Worm (Caenorhabditis elegans) whole organism, midembryonic: Measurements from ENCODE around the gene srz-79.

Experiments
- T22C8.4 ChIP-seq: fragments of 200-800 bp; sonication (Bioruptor generic); IDR thresholded peaks from 2 replicates; pipeline ENCODE4 v1.3.6; 2022; ENCODE audit warnings: missing genetic modification characterization, missing compliant biosample characterization
- cog-1 ChIP-seq: sonication (generic microtip); optimal IDR thresholded peaks from 2 replicates; lab custom pipeline; 2016; ENCODE audit warnings: missing genetic modification characterization, missing compliant biosample characterization
- flt-1 ChIP-seq: fragments of 200-800 bp; sonication (Bioruptor generic); IDR thresholded peaks from 2 replicates; pipeline ENCODE4 v1.3.6; 2022; ENCODE audit warnings: missing genetic modification characterization, missing compliant biosample characterization
- klf-2 ChIP-seq: fragments of 200-800 bp; sonication (Bioruptor generic); conservative IDR thresholded peaks from 2 replicates; pipeline ENCODE4 v1.3.6; 2022; ENCODE audit warnings: missing genetic modification reagents, missing genetic modification characterization, missing compliant biosample characterization
- med-1 ChIP-seq: sonication (generic microtip); optimal IDR thresholded peaks from 2 replicates; lab custom pipeline; 2017; ENCODE audit warnings: missing genetic modification characterization, mild to moderate bottlenecking, missing compliant biosample characterization, antibody characterized with exemption, missing genetic modification reagents; ENCODE audit not compliant: insufficient read depth
- ref-1 ChIP-seq: fragments of 200-800 bp; sonication (Bioruptor generic); conservative IDR thresholded peaks from 2 replicates; pipeline ENCODE4 v1.3.6; 2022; ENCODE audit warnings: missing genetic modification reagents, missing genetic modification characterization, missing compliant biosample characterization
- tab-1 ChIP-seq: fragments of 200-800 bp; sonication (Bioruptor generic); IDR thresholded peaks from 2 replicates; pipeline ENCODE4 v1.3.6; 2022; ENCODE audit warnings: missing genetic modification characterization, missing compliant biosample characterization
- ztf-23 ChIP-seq: fragments of 200-800 bp; sonication (Bioruptor generic); IDR thresholded peaks from 2 replicates; pipeline ENCODE4 v1.3.6; 2022; ENCODE audit warnings: missing genetic modification reagents, missing genetic modification characterization, missing compliant biosample characterization
- ztf-29 ChIP-seq: fragments of 200-800 bp; sonication (Bioruptor generic); IDR thresholded peaks from 2 replicates; pipeline ENCODE4 v1.3.6; 2022; ENCODE audit warnings: missing genetic modification reagents, missing genetic modification characterization, missing compliant biosample characterization

The srz-79 gene

DNA sequence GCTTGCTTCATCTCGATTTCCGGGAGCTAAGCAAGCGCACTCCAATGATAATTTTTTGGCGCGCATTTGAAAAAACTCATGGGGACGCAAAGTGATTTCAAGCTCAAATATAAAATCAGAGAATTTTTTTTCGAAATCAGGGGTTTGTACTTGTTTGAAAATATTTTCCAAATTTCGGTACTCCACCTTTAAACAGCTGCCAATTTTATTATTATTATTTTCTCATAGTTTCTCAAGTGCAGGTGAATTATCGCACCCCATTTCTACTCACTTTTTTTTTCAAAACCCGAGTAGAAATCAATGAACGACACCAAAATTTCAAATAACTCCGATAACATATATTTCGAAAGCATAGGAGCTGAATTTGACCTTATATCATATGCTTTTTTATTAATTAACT is 10.7 kb downstream of the srz-79 start, which contains the start of gene srz-83:
srz-83 (plus strand) TSS at position 301 of the 400 bp plus-strand sequence.
- TF ChIP-seq tab-1 (GFP tag; lab: Robert Waterston, UW) (no peak), cog-1 (tag; lab: Kevin White, UChicago) (no peak), klf-2 (GFP tag; lab: Robert Waterston, UW) (no peak), ztf-23 (no peak), ztf-29 (no peak), med-1 (GFP tag; lab: Kevin White, UChicago) (no peak), flt-1 (GFP tag; lab: Robert Waterston, UW) (no peak), ref-1 (GFP tag; lab: Robert Waterston, UW) (no peak), T22C8.4 (GFP tag; lab: Robert Waterston, UW) (no peak)

DNA sequence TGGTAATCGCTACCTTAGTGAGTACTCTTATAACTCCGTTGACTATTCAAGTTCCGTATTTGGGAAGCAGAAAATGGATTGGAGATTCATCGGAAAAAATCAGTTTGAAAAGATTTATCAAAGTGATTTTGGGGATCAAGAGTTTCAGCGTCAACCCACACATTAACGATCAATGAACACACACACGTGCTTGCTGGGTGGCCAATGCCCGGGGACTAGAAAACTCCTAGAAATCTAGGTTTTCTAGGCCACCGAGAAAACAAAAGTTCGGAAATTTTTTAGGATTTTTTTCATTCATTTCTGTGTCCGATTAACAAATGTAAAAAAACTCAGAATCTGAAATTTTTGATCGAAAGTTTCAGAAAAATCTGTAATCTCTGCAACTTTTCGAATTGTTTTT is 12.5 kb downstream of the srz-79 start:
- TF ChIP-seq flt-1 (GFP tag; lab: Robert Waterston, UW) = peak; percentile 28; the same call in 1 of the 2 replicates
- TF ChIP-seq ztf-23 = no peak
- no peak for TF ChIP-seq T22C8.4 (GFP tag; lab: Robert Waterston, UW)
- TF ChIP-seq ref-1 (GFP tag; lab: Robert Waterston, UW) = 0 out of 2 replicates have a peak, but pooled peaks have one; percentile 19
- TF ChIP-seq tab-1 (GFP tag; lab: Robert Waterston, UW) = no peak

DNA sequence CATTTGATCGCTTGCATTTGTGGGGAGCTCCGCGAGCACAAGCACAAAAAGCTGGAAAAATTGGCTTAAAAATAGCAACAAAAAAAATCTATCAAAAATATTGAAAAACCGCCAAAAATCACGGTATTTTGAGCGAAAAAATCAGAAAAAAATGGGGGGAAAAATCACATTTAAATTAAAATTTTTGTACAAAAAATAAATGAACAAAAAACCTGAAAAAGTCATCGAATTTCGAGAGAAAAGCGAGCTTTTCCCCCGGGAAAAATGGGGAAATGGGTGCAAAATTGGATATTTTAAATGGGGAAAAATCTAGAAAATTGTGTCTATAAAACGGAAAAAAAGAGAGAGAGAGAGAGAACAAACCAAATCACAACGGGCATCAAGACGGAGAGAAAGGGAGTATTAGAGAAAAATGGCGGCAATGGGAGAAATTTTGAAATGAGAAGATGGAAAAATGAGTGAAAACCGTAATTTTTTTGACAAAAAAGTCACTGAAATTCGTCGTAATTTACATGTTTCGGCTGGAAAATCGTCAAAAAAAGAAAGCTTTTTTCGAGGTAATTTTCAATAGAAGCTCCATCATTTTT is 16.2 kb downstream of the srz-79 start, which contains the start of gene ced-10:
ced-10 (minus strand) TSS at position 51 of the 587 bp plus-strand sequence.
- no peak for TF ChIP-seq tab-1 (GFP tag; lab: Robert Waterston, UW)
- TF ChIP-seq klf-2 (GFP tag; lab: Robert Waterston, UW) = no peak
- TF ChIP-seq ztf-29 = no peak
- TF ChIP-seq ztf-23 = no peak
- TF ChIP-seq T22C8.4 (GFP tag; lab: Robert Waterston, UW) = no peak
- TF ChIP-seq ref-1 (GFP tag; lab: Robert Waterston, UW) = no peak
- TF ChIP-seq cog-1 (tag; lab: Kevin White, UChicago) = no peak
- TF ChIP-seq flt-1 (GFP tag; lab: Robert Waterston, UW) = no peak
- no peak for TF ChIP-seq med-1 (GFP tag; lab: Kevin White, UChicago)

DNA sequence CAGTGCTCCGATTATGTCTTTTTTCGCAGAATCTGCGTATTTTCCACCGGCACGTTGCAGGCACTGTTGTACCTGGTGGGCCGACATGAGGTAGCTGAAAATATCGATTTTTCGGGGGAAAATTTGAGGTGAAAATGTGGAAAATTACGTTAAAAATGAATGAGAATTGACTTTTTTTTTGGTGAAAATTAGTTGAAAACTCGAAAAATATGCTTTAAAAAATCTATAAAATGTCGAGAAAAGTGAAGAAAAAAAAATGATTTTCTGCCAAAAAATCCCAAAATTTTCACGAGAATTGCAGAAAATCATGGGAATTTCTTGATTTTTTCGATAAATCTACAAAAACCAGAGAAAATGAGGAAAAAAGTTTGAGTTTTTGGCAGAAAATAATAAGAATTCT is 21.1 kb downstream of the srz-79 start, which contains the start of gene tsg-101:
tsg-101 (minus strand) TSS at position 101 of the 400 bp plus-strand sequence.
- TF ChIP-seq klf-2 (GFP tag; lab: Robert Waterston, UW) = no peak
- TF ChIP-seq T22C8.4 (GFP tag; lab: Robert Waterston, UW) = no peak
- TF ChIP-seq ztf-29 = no peak
- no peak for TF ChIP-seq cog-1 (tag; lab: Kevin White, UChicago)
- no peak for TF ChIP-seq med-1 (GFP tag; lab: Kevin White, UChicago)
- TF ChIP-seq flt-1 (GFP tag; lab: Robert Waterston, UW) = no peak
- TF ChIP-seq tab-1 (GFP tag; lab: Robert Waterston, UW) = no peak
- TF ChIP-seq ref-1 (GFP tag; lab: Robert Waterston, UW) = no peak
- TF ChIP-seq ztf-23 = no peak

DNA sequence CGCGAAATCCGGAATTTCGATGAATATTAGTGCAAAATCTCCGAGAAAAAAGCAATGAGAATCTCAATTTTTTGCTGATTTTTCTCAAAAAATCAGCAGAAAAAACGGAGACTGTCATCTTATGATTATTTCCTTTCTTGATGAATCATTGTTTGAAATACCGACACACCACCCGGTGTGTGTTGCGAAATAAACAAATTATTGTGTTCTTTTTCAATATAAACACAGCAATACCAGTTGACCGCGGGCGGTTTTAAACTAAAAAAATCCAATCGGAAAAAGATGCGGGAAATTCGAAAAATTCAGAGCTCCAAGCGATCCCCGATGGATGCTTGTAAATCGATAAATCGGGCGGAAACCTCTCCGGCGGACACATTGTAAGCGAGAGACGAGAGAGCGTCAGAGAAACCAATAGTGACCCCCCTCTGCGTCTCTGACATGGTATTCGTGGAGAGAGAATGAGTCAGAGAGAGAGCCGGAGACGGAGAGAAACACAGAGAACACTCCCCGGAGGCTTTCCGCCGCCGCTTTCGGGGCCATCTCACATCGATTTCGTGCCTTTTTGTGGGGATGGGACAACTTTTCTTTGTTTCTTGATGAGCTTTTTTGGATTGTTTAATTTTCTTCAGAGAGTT is 22.1 kb downstream of the srz-79 start:
- no peak for TF ChIP-seq ztf-23
- TF ChIP-seq ref-1 (GFP tag; lab: Robert Waterston, UW) = no peak
- peak; percentile 54; the same call in 1 of the 2 replicates for TF ChIP-seq ztf-29
- no peak for TF ChIP-seq klf-2 (GFP tag; lab: Robert Waterston, UW)
- no peak for TF ChIP-seq flt-1 (GFP tag; lab: Robert Waterston, UW)
- TF ChIP-seq cog-1 (tag; lab: Kevin White, UChicago) = peak; percentile 22
- peak; percentile 89 for TF ChIP-seq T22C8.4 (GFP tag; lab: Robert Waterston, UW)
- TF ChIP-seq tab-1 (GFP tag; lab: Robert Waterston, UW) = no peak
- no peak for TF ChIP-seq med-1 (GFP tag; lab: Kevin White, UChicago)

DNA sequence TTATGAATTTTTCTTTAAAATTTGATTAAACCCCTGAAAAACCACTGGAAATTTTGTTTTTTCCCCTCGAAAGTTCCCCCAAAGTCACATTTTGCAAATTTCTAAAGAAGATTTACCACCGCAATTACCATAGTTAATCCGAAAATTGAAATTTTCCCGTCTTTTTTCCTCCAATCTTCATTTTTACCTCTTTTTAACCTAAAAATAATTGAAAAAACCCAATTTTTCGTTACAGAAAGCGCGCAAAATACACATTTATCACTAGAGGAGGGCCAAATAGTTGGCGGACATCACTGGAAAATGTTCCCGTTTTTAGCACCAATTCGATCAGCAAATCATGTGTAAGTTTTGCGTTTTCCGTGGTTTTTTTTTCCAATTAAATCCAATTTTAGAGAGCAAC is 23.2 kb downstream of the srz-79 start, which contains the start of gene unc-33:
unc-33 (plus strand) TSS at position 301 of the 400 bp plus-strand sequence.
- TF ChIP-seq klf-2 (GFP tag; lab: Robert Waterston, UW) = no peak
- no peak for TF ChIP-seq cog-1 (tag; lab: Kevin White, UChicago)
- TF ChIP-seq flt-1 (GFP tag; lab: Robert Waterston, UW) = no peak
- TF ChIP-seq tab-1 (GFP tag; lab: Robert Waterston, UW) = no peak
- TF ChIP-seq med-1 (GFP tag; lab: Kevin White, UChicago) = no peak
- TF ChIP-seq ztf-23 = no peak
- no peak for TF ChIP-seq ref-1 (GFP tag; lab: Robert Waterston, UW)
- TF ChIP-seq T22C8.4 (GFP tag; lab: Robert Waterston, UW) = no peak
- no peak for TF ChIP-seq ztf-29

DNA sequence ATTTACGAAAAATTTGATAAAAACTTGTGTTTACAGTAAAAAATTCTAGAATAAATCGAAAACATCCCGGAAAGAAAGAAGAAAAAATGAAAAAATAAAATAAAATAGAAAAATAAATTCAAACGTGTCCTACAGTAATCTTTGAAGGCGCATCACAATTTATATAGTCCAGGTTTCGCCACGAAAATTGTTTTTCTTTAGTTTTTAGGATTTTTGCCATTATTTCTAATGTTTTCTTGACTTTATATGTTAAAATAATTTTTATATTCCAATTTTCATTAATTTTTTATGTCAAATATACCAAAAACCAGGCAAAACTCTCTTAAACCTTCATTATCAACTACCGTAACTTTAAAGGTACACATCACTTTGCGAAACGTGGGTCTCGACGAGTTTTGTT is 24.2 kb downstream of the srz-79 start:
- TF ChIP-seq T22C8.4 (GFP tag; lab: Robert Waterston, UW) (no peak), ref-1 (GFP tag; lab: Robert Waterston, UW) (no peak), ztf-29 (no peak), cog-1 (tag; lab: Kevin White, UChicago) (no peak), ztf-23 (no peak), flt-1 (GFP tag; lab: Robert Waterston, UW) (no peak), tab-1 (GFP tag; lab: Robert Waterston, UW) (no peak), med-1 (GFP tag; lab: Kevin White, UChicago) (no peak), klf-2 (GFP tag; lab: Robert Waterston, UW) (no peak)

DNA sequence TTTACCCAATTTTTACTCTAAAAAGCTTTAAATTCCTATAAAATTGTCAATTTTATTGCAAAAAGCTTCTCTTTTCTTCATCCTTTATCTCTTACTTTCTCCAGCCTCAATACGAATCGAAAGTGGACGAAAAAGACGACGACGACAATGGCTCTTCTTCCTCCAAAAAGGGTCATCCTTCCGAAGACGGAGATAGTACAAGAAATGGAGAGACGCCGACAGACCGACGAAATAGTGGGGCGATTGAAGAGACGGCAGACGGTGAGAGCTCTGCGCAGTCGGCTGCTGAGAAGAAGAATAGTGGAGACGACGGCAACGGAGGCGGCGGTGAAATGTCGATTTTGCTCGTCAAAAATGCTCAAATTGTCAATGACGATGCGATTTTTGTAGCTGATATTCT is 25.9 kb downstream of the srz-79 start:
- TF ChIP-seq cog-1 (tag; lab: Kevin White, UChicago) (no peak), klf-2 (GFP tag; lab: Robert Waterston, UW) (no peak), T22C8.4 (GFP tag; lab: Robert Waterston, UW) (no peak)

DNA sequence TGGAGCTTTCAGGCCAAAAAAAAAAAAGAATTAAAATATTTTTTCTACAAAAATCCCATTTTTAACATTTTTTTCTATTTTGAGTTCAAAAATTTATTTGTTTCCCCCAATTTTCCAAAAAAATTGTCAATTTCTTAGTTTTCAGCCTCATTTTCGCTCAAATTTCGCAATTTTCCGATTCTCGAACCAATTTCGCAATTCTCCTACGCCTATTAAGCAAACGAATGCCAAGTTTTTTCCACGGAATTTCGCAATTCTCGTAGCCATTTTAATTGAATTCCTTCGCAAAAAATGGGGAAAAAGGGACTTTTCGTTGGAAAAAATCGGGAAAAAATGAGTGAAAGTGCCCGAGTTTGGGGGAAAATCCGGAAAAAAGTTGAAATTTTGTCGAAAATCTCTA is 27.0 kb downstream of the srz-79 start:
- TF ChIP-seq T22C8.4 (GFP tag; lab: Robert Waterston, UW) = no peak
- TF ChIP-seq cog-1 (tag; lab: Kevin White, UChicago) = no peak
